Worm (Caenorhabditis elegans): Measurements from ENCODE around the gene utp-20.
A peak's percentile ranks its signal among the peaks of the same experiment; 100 is the strongest.

utp-20 gene

ce11 chrII:6563238-6563637, 27.1 kb downstream of the utp-20 start:
- no peak for TF ChIP-seq ceh-24 (tag; optimal IDR thresholded peaks at IDR 0.05)
- no peak for TF ChIP-seq hlh-30 (tag; optimal IDR thresholded peaks at IDR 0.05; ENCODE audit: insufficient read depth)
- peak; percentile 25 for TF ChIP-seq tbx-2 (tag; optimal IDR thresholded peaks at IDR 0.05)
- no peak for TF ChIP-seq syd-9 (tag; optimal IDR thresholded peaks at IDR 0.05)
- no peak for TF ChIP-seq ceh-34 (tag; optimal IDR thresholded peaks at IDR 0.05)
- TF ChIP-seq ceh-22 (tag; optimal IDR thresholded peaks at IDR 0.05): no peak
- no peak for TF ChIP-seq dve-1 (tag; optimal IDR thresholded peaks at IDR 0.05)
- TF ChIP-seq sox-4 (tag; optimal IDR thresholded peaks at IDR 0.05): no peak
- TF ChIP-seq ceh-18 (tag; optimal IDR thresholded peaks at IDR 0.05): no peak
- TF ChIP-seq nhr-232 (tag; optimal IDR thresholded peaks at IDR 0.05): no peak
- no peak for TF ChIP-seq ceh-30 (tag; optimal IDR thresholded peaks at IDR 0.05)
- no peak for TF ChIP-seq dmd-4 (tag; optimal IDR thresholded peaks at IDR 0.05; ENCODE audit: borderline replicate concordance)
- peak; percentile 27 for TF ChIP-seq ref-2 (tag; optimal IDR thresholded peaks at IDR 0.05)
- no peak for TF ChIP-seq mec-3 (tag; optimal IDR thresholded peaks at IDR 0.05; ENCODE audit: borderline replicate concordance)
- TF ChIP-seq K09A11.1 (tag; optimal IDR thresholded peaks at IDR 0.05; ENCODE audit: insufficient read depth): no peak
- TF ChIP-seq pat-9 (tag; optimal IDR thresholded peaks at IDR 0.05): no peak
- TF ChIP-seq unc-55 (GFP tag; optimal IDR thresholded peaks at IDR 0.05): peak; percentile 55
- peak; percentile 8 for TF ChIP-seq ceh-14 (tag; optimal IDR thresholded peaks at IDR 0.05)
- TF ChIP-seq sdc-2 (tag; optimal IDR thresholded peaks at IDR 0.05): no peak
- TF ChIP-seq unc-42 (tag; optimal IDR thresholded peaks at IDR 0.05): no peak
- TF ChIP-seq fkh-6 (tag; optimal IDR thresholded peaks at IDR 0.05): no peak
- TF ChIP-seq fax-1 (tag; optimal IDR thresholded peaks at IDR 0.05): no peak

ce11 chrII:6565077-6565476, 28.9 kb downstream of the utp-20 start, which contains the start of gene mpz-3:
Gene mpz-3, minus strand, starts transcription at chrII:6565396.
- TF ChIP-seq hlh-8 (tag; optimal IDR thresholded peaks at IDR 0.05) (no peak), che-1 (tag; optimal IDR thresholded peaks at IDR 0.05) (peak; percentile 20), hlh-6 (tag; optimal IDR thresholded peaks at IDR 0.05) (peak; percentile 47), ceh-2 (tag; optimal IDR thresholded peaks at IDR 0.05) (peak; percentile 2), dve-1 (tag; optimal IDR thresholded peaks at IDR 0.05) (peak; percentile 30), pha-2 (tag; optimal IDR thresholded peaks at IDR 0.05) (no peak), zip-5 (tag; optimal IDR thresholded peaks at IDR 0.05) (no peak), ceh-34 (tag; optimal IDR thresholded peaks at IDR 0.05) (peak; percentile 10), npax-4 (tag; optimal IDR thresholded peaks at IDR 0.05) (peak; percentile 16), nfya-1 (tag; optimal IDR thresholded peaks at IDR 0.05) (no peak), K02D7.2 (tag; optimal IDR thresholded peaks at IDR 0.05) (peak; percentile 10), gmeb-2 (tag; optimal IDR thresholded peaks at IDR 0.05) (no peak), Y22D7AL.16 (tag; optimal IDR thresholded peaks at IDR 0.05) (peak; percentile 32), sox-4 (tag; optimal IDR thresholded peaks at IDR 0.05) (peak; percentile 37), hlh-30 (tag; optimal IDR thresholded peaks at IDR 0.05; ENCODE audit: insufficient read depth) (no peak), nhr-11 (tag; optimal IDR thresholded peaks at IDR 0.05) (no peak), unc-3 (GFP tag; conservative IDR thresholded peaks at IDR 0.05) (peak; percentile 60; the same call in 1 of the 2 replicates), unc-3 (tag; optimal IDR thresholded peaks at IDR 0.05) (peak; percentile 5), ttx-3 (tag; optimal IDR thresholded peaks at IDR 0.05) (peak; percentile 55), unc-86 (tag; optimal IDR thresholded peaks at IDR 0.05) (no peak), ceh-48 (tag; optimal IDR thresholded peaks at IDR 0.05) (no peak), ztf-16 (tag; optimal IDR thresholded peaks at IDR 0.05) (peak; percentile 20), mec-3 (tag; optimal IDR thresholded peaks at IDR 0.05; ENCODE audit: borderline replicate concordance) (no peak), ceh-19 (GFP tag; optimal IDR thresholded peaks at IDR 0.05) (peak; percentile 36), fax-1 (tag; optimal IDR thresholded peaks at IDR 0.05) (peak; percentile 23), sox-2 (GFP tag; IDR thresholded peaks at IDR 0.05) (peak; percentile 27; the same call in 1 of the 2 replicates), lin-11 (tag; optimal IDR thresholded peaks at IDR 0.05) (peak; percentile 39), pag-3 (tag; optimal IDR thresholded peaks at IDR 0.05; ENCODE audit: borderline replicate concordance) (no peak), C38D4.7 (GFP tag; optimal IDR thresholded peaks at IDR 0.05) (peak; percentile 8), pat-9 (tag; optimal IDR thresholded peaks at IDR 0.05) (peak; percentile 38), C08G9.2 (tag; optimal IDR thresholded peaks at IDR 0.05) (no peak), ceh-6 (GFP tag; optimal IDR thresholded peaks at IDR 0.05) (peak; percentile 42), ceh-31 (tag; optimal IDR thresholded peaks at IDR 0.05) (peak; percentile 23), syd-9 (tag; optimal IDR thresholded peaks at IDR 0.05) (peak; percentile 2), nhr-232 (tag; optimal IDR thresholded peaks at IDR 0.05) (peak; percentile 49), pqm-1 (tag; optimal IDR thresholded peaks at IDR 0.05) (no peak), tbx-2 (tag; optimal IDR thresholded peaks at IDR 0.05) (peak; percentile 39), elt-4 (tag; optimal IDR thresholded peaks at IDR 0.05) (no peak)
